Fruit fly (Drosophila melanogaster) whole organism, embryonic: ENCODE results near the gene CG9590.

Experiments used
- Abd-B ChIP-seq: fragments of 200-800 bp; sonication (Bioruptor generic); optimal IDR thresholded peaks from 2 replicates; lab custom pipeline; 2018; ENCODE audit warnings: missing biosample characterization, mild to moderate bottlenecking, missing genetic modification characterization, moderate library complexity
- Atf6 ChIP-seq: fragments of 200-800 bp; sonication (Bioruptor generic); IDR thresholded peaks from 2 replicates; pipeline ENCODE4 v1.3.6; 2022; ENCODE audit warnings: missing biosample characterization, missing genetic modification characterization
- BEAF-32 ChIP-seq: fragments of 200-800 bp; sonication (Bioruptor generic); optimal IDR thresholded peaks from 3 replicates; lab custom pipeline; 2017; ENCODE audit warnings: missing biosample characterization, missing genetic modification characterization, mild to moderate bottlenecking, moderate library complexity, missing genetic modification reagents
- CG12071 ChIP-seq: fragments of 200-800 bp; sonication (Bioruptor generic); optimal IDR thresholded peaks from 3 replicates; lab custom pipeline; 2018; ENCODE audit warnings: missing biosample characterization, mild to moderate bottlenecking, missing genetic modification characterization
- CG13123 ChIP-seq: fragments of 200-800 bp; sonication (Bioruptor generic); optimal IDR thresholded peaks from 2 replicates; lab custom pipeline; 2016; ENCODE audit warnings: missing biosample characterization, missing genetic modification characterization
- CG15269 ChIP-seq: fragments of 200-800 bp; sonication (Bioruptor generic); optimal IDR thresholded peaks from 2 replicates; lab custom pipeline; 2018; ENCODE audit warnings: missing biosample characterization, mild to moderate bottlenecking, missing genetic modification characterization, moderate library complexity
- CG1602 ChIP-seq: fragments of 200-800 bp; sonication (Bioruptor generic); optimal IDR thresholded peaks from 3 replicates; lab custom pipeline; 2016; ENCODE audit warnings: missing biosample characterization, missing genetic modification characterization
- CG34224 ChIP-seq: fragments of 200-800 bp; sonication (Bioruptor generic); IDR thresholded peaks from 3 replicates; pipeline ENCODE4 v1.3.6; 2022; ENCODE audit warnings: missing biosample characterization, missing genetic modification characterization; ENCODE audit not compliant: partially characterized antibody
- CG4404 ChIP-seq: fragments of 200-800 bp; sonication (Bioruptor generic); IDR thresholded peaks from 2 replicates; pipeline ENCODE4 v1.3.6; 2022; ENCODE audit warnings: missing biosample characterization, missing genetic modification characterization
- CG5953 ChIP-seq: fragments of 200-800 bp; sonication (Bioruptor generic); IDR thresholded peaks from 2 replicates; pipeline ENCODE4 v1.3.6; 2022; ENCODE audit warnings: missing biosample characterization, missing genetic modification characterization
- CG7839 ChIP-seq: fragments of 200-800 bp; sonication (Bioruptor generic); optimal IDR thresholded peaks from 3 replicates; lab custom pipeline; 2018; ENCODE audit warnings: missing biosample characterization, mild to moderate bottlenecking, missing genetic modification characterization, moderate library complexity
- CG9932 ChIP-seq: fragments of 200-800 bp; sonication (Bioruptor generic); IDR thresholded peaks from 2 replicates; pipeline ENCODE4 v1.3.6; 2022; ENCODE audit warnings: missing biosample characterization, missing genetic modification characterization
- Dek ChIP-seq: fragments of 200-800 bp; sonication (Bioruptor generic); optimal IDR thresholded peaks from 3 replicates; lab custom pipeline; 2019; ENCODE audit warnings: missing biosample characterization, mild to moderate bottlenecking, missing genetic modification characterization, moderate library complexity
- Drgx ChIP-seq: fragments of 200-800 bp; sonication (Bioruptor generic); IDR thresholded peaks from 2 replicates; pipeline ENCODE4 v1.3.6; 2022; ENCODE audit warnings: missing biosample characterization, missing genetic modification characterization
- Fer2 ChIP-seq: fragments of 200-800 bp; sonication (Bioruptor generic); optimal IDR thresholded peaks from 2 replicates; lab custom pipeline; 2018; ENCODE audit warnings: missing biosample characterization, mild to moderate bottlenecking, missing genetic modification characterization, moderate library complexity
- H15 ChIP-seq: fragments of 200-800 bp; sonication (Bioruptor generic); IDR thresholded peaks from 3 replicates; pipeline ENCODE4 v1.3.6; 2022; ENCODE audit warnings: missing biosample characterization, missing genetic modification characterization
- HLH4C ChIP-seq: fragments of 200-800 bp; sonication (Bioruptor generic); IDR thresholded peaks from 3 replicates; pipeline ENCODE4 v1.3.6; 2022; ENCODE audit warnings: missing biosample characterization, missing genetic modification characterization; ENCODE audit not compliant: partially characterized antibody
- Meics ChIP-seq: fragments of 200-800 bp; sonication (Bioruptor generic); optimal IDR thresholded peaks from 2 replicates; lab custom pipeline; 2017; ENCODE audit warnings: missing biosample characterization, mild to moderate bottlenecking, missing genetic modification characterization
- Sox102F ChIP-seq: fragments of 200-800 bp; sonication (Bioruptor generic); optimal IDR thresholded peaks from 2 replicates; lab custom pipeline; 2018; ENCODE audit warnings: missing biosample characterization, mild to moderate bottlenecking, missing genetic modification characterization, moderate library complexity
- Taf1 ChIP-seq: fragments of 200-800 bp; sonication (Bioruptor generic); IDR thresholded peaks from 2 replicates; pipeline ENCODE4 v1.3.6; 2022; ENCODE audit warnings: missing biosample characterization, missing genetic modification characterization
- al ChIP-seq: fragments of 200-800 bp; sonication (Bioruptor generic); IDR thresholded peaks from 2 replicates; pipeline ENCODE4 v1.3.6; 2022; ENCODE audit warnings: missing biosample characterization, missing genetic modification characterization
- cwo ChIP-seq: fragments of 200-800 bp; sonication (Bioruptor generic); optimal IDR thresholded peaks from 3 replicates; lab custom pipeline; 2017; ENCODE audit warnings: missing biosample characterization, missing genetic modification characterization, mild to moderate bottlenecking, moderate library complexity, missing genetic modification reagents
- danr ChIP-seq: fragments of 200-800 bp; sonication (Bioruptor generic); IDR thresholded peaks from 2 replicates; pipeline ENCODE4 v1.3.6; 2022; ENCODE audit warnings: missing biosample characterization, missing genetic modification characterization
- dpn ChIP-seq, 2 experiments: fragments of 200-800 bp; sonication (Bioruptor generic); optimal IDR thresholded peaks; 3 replicates each; lab custom pipeline; 2016; ENCODE audit warnings: missing biosample characterization in 2 of 2, missing genetic modification characterization in 2 of 2
- fd102C ChIP-seq: fragments of 200-800 bp; sonication (Bioruptor generic); optimal IDR thresholded peaks from 2 replicates; lab custom pipeline; 2018; ENCODE audit warnings: missing biosample characterization, mild to moderate bottlenecking, missing genetic modification characterization, moderate library complexity
- nau ChIP-seq: fragments of 200-800 bp; sonication (Bioruptor generic); optimal IDR thresholded peaks from 3 replicates; lab custom pipeline; 2017; ENCODE audit warnings: missing biosample characterization, mild to moderate bottlenecking, missing genetic modification characterization, missing genetic modification reagents
- pros ChIP-seq: fragments of 200-800 bp; sonication (Bioruptor generic); optimal IDR thresholded peaks from 3 replicates; lab custom pipeline; 2019; ENCODE audit warnings: missing biosample characterization, mild to moderate bottlenecking, missing genetic modification characterization, moderate library complexity
- sens ChIP-seq: fragments of 200-800 bp; sonication (Bioruptor generic); peaks from one replicate; lab custom pipeline; 2016; ENCODE audit warnings: missing biosample characterization, missing genetic modification characterization
- sima ChIP-seq: fragments of 200-800 bp; sonication (Bioruptor generic); optimal IDR thresholded peaks from 2 replicates; lab custom pipeline; 2016; ENCODE audit warnings: missing biosample characterization, missing genetic modification characterization
- tll ChIP-seq, 2 experiments: fragments of 200-800 bp in 1 of 2; fragments of >200 bp in 1 of 2; sonication (Bioruptor generic) in 1 of 2; optimal IDR thresholded peaks; 2 replicates each; lab custom pipeline; 2017 to 2019; ENCODE audit warnings: missing biosample characterization in 2 of 2, missing genetic modification characterization in 2 of 2, mild to moderate bottlenecking in 1 of 2, moderate library complexity in 1 of 2
- toy ChIP-seq: fragments of 200-800 bp; sonication (Bioruptor generic); IDR thresholded peaks from 2 replicates; pipeline ENCODE4 v1.3.6; 2022; ENCODE audit warnings: missing biosample characterization, missing genetic modification characterization
- trh ChIP-seq: fragments of 200-800 bp; sonication (Bioruptor generic); optimal IDR thresholded peaks from 2 replicates; lab custom pipeline; 2016; ENCODE audit warnings: missing biosample characterization, missing genetic modification characterization
- zen2 ChIP-seq: fragments of 200-800 bp; sonication (Bioruptor generic); IDR thresholded peaks from 3 replicates; pipeline ENCODE4 v1.3.6; 2022; ENCODE audit warnings: missing biosample characterization, missing genetic modification characterization; ENCODE audit not compliant: partially characterized antibody

Gene CG9590

dm6 chr3R:15836864-15837824 is 50.6 kb downstream of the CG9590 start, which contains the start of the genes ND-23 and spn-E (continued):
- TF ChIP-seq Atf6 (GFP tag; lab: Robert Waterston, UW): peak; percentile 27; the same call in 1 of the 2 replicates
- TF ChIP-seq tll (GFP tag; optimal IDR thresholded peaks at IDR 0.05; lab: Kevin White, UChicago): peak in 1 of 2 experiments; percentile 55
- peak; percentile 77 for TF ChIP-seq BEAF-32 (GFP tag; lab: Kevin White, UChicago)
- TF ChIP-seq CG7839 (tag; lab: Kevin White, UChicago): peak; percentile 70
- no peak for TF ChIP-seq CG12071 (GFP tag; lab: Kevin White, UChicago)
- TF ChIP-seq CG15269 (tag; lab: Kevin White, UChicago): peak; percentile 45
- peak; percentile 61 for TF ChIP-seq Dek (tag; lab: Kevin White, UChicago)
- 0 out of 2 replicates have a peak, but pooled peaks have one; percentile 14 for TF ChIP-seq Taf1
- TF ChIP-seq HLH4C (GFP tag; lab: Robert Waterston, UW): peak; percentile 65
- TF ChIP-seq al (GFP tag; lab: Robert Waterston, UW): 0 out of 2 replicates have a peak, but pooled peaks have one; percentile 38
- no peak for TF ChIP-seq nau
- no peak for TF ChIP-seq cwo (GFP tag; lab: Kevin White, UChicago)
- TF ChIP-seq zen2 (GFP tag; lab: Robert Waterston, UW): peak; percentile 10; the same call in 1 of the 3 replicates
- TF ChIP-seq trh: peak; percentile 31
- 0 out of 2 replicates have a peak, but pooled peaks have one; percentile 23 for TF ChIP-seq Drgx (GFP tag; lab: Robert Waterston, UW)
- no peak for TF ChIP-seq toy (GFP tag; lab: Robert Waterston, UW)
- TF ChIP-seq Sox102F: peak; percentile 59
- peak in 1 of 2 experiments; percentile 60 for TF ChIP-seq dpn (GFP tag; optimal IDR thresholded peaks at IDR 0.05; lab: Kevin White, UChicago)
- TF ChIP-seq CG9932 (GFP tag; lab: Robert Waterston, UW): peak; percentile 72
- peak; percentile 33 for TF ChIP-seq sens
- peak; percentile 43 for TF ChIP-seq Meics (GFP tag; lab: Kevin White, UChicago)
- TF ChIP-seq CG13123: peak; percentile 45
- TF ChIP-seq pros (GFP tag; lab: Kevin White, UChicago): no peak
- TF ChIP-seq CG5953 (GFP tag; lab: Robert Waterston, UW): peak; percentile 14; the same call in 1 of the 2 replicates
- TF ChIP-seq CG34224 (GFP tag; lab: Robert Waterston, UW): peak; percentile 57; the same call in 1 of the 3 replicates
- TF ChIP-seq danr (GFP tag; lab: Robert Waterston, UW): no peak
- TF ChIP-seq Abd-B (GFP tag; lab: Kevin White, UChicago): peak; percentile 46
- peak; percentile 49 for TF ChIP-seq CG1602
- peak; percentile 53 for TF ChIP-seq Fer2
- TF ChIP-seq H15 (GFP tag; lab: Robert Waterston, UW): no peak
- TF ChIP-seq sima (GFP tag; lab: Kevin White, UChicago): no peak
- no peak for TF ChIP-seq CG4404 (GFP tag; lab: Robert Waterston, UW)
- no peak for TF ChIP-seq fd102C (GFP tag; lab: Kevin White, UChicago)
